Fruit fly (Drosophila melanogaster) S2 (cell line): Measurements from ENCODE around the gene CG14357.

Experiments
- CG8478 ChIP-seq: fragments of >200 bp; optimal IDR thresholded peaks from 2 replicates; lab custom pipeline; 2018
- CTCF ChIP-seq, 2 experiments: fragments of >200 bp; optimal IDR thresholded peaks; 2 replicates each; lab custom pipeline; 2018

- no peak for TF ChIP-seq CG8478
- no peak for TF ChIP-seq CTCF (optimal IDR thresholded peaks at IDR 0.05; lab: Kevin White, UChicago)
Observed at dm6 chr3R:14064158-14064969, 47.6 kb downstream of the CG14357 start.
